Worm (Caenorhabditis elegans): ENCODE data around the gene srg-53.

DNA sequence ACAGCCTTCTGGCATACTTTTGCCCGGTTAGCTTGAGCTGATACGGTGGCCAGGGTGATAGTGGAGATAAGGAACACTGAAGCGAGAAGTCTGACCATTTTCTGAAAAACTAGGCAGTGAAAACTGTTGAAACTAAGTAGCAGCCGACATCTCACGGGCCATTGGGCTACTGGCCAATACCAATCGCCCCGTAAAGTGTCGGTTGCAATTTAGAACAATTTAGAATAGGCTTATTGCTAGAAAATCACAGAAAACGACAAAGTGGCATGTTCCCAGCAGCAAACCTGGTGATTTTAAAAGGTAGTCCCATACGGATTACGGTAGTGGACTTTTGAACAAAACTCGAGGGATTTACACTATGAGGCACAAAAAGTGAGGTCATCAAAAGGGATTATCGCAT, 8.2 kb upstream of the srg-53 start, which contains the start of gene T02B11.4:
- TF ChIP-seq F57C9.4 (tag; optimal IDR thresholded peaks at IDR 0.05) = no peak
- TF ChIP-seq egl-18 (GFP tag; IDR thresholded peaks at IDR 0.05) = no peak
- no peak for TF ChIP-seq attf-3 (GFP tag; conservative IDR thresholded peaks at IDR 0.05)
- TF ChIP-seq lin-35 (GFP tag; optimal IDR thresholded peaks at IDR 0.05) = no peak
- TF ChIP-seq hlh-12 (tag; optimal IDR thresholded peaks at IDR 0.05) = no peak
- no peak for TF ChIP-seq atf-7 (tag; optimal IDR thresholded peaks at IDR 0.05)
- no peak for TF ChIP-seq snpc-1.3 (tag; optimal IDR thresholded peaks at IDR 0.05; ENCODE audit: insufficient read depth)
- TF ChIP-seq F39B2.1 (GFP tag; IDR thresholded peaks at IDR 0.05) = no peak
- TF ChIP-seq egl-44 (GFP tag; IDR thresholded peaks at IDR 0.05) = no peak
- TF ChIP-seq gei-17 (GFP tag; optimal IDR thresholded peaks at IDR 0.05) = no peak
